Worm (Caenorhabditis elegans) whole organism, mixed stage, embryonic: Measurements from ENCODE around the gene famk-1.

Experiments used
- bed-3 ChIP-seq: fragments of 200-800 bp; sonication (Bioruptor generic); optimal IDR thresholded peaks from 3 replicates; lab custom pipeline; 2018; ENCODE audit warnings: mild to moderate bottlenecking, missing genetic modification characterization, moderate library complexity, missing compliant biosample characterization
- ceh-43 ChIP-seq: fragments of 200-800 bp; sonication (Bioruptor generic); optimal IDR thresholded peaks from 2 replicates; lab custom pipeline; 2018; ENCODE audit warnings: mild to moderate bottlenecking, missing genetic modification characterization, moderate library complexity, missing compliant biosample characterization
- drap-1 ChIP-seq: fragments of 200-800 bp; sonication (Bioruptor generic); optimal IDR thresholded peaks from 3 replicates; lab custom pipeline; 2018; ENCODE audit warnings: mild to moderate bottlenecking, missing genetic modification characterization, missing compliant biosample characterization
- elt-1 ChIP-seq: sonication (generic microtip); optimal IDR thresholded peaks from 2 replicates; lab custom pipeline; 2017; ENCODE audit warnings: missing genetic modification characterization, mild to moderate bottlenecking, missing compliant biosample characterization, antibody characterized with exemption, moderate library complexity, borderline replicate concordance; ENCODE audit not compliant: insufficient read depth
- elt-3 ChIP-seq: fragments of 150-350 bp; optimal IDR thresholded peaks from 2 replicates; lab custom pipeline; 2014; ENCODE audit warnings: missing biosample characterization, missing genetic modification characterization
- lin-13 ChIP-seq: fragments of 150-350 bp; optimal IDR thresholded peaks from 2 replicates; lab custom pipeline; 2014; ENCODE audit warnings: missing biosample characterization, missing genetic modification characterization
- pha-4 ChIP-seq: fragments of 150-350 bp; optimal IDR thresholded peaks from 2 replicates; lab custom pipeline; 2018; ENCODE audit warnings: missing biosample characterization, missing genetic modification reagents, missing genetic modification characterization
- sptf-1 ChIP-seq: sonication (generic microtip); optimal IDR thresholded peaks from 2 replicates; lab custom pipeline; 2017; ENCODE audit warnings: mild to moderate bottlenecking, missing genetic modification characterization, moderate library complexity, missing compliant biosample characterization

DNA sequence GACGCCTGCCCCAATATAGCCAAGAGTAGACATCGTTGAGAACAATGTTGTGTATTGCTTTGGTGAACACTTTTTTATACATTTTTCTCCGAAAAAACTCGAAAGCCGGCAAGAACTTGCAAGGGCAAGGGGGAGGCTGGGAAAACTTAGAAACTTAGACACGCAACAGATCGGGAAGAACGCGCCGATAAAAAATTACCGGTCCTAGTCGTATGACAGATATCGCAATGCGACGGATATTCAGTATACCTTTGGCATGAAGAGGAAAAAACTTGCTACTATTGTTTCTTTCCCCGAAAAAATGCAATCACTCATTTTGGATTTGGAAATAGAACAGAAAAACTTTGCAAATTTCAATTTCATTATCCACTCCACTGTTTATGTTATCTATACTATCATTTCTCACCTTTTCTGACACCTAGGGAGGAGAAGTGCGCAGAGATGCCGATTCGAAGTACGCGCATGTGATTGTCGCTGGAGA, 36.6 kb downstream of the famk-1 start, which contains the start of gene col-41:
- TF ChIP-seq pha-4 (tag; lab: Kevin White, UChicago) (no peak), ceh-43 (GFP tag; lab: Kevin White, UChicago) (no peak), elt-3 (tag; lab: Kevin White, UChicago) (no peak), lin-13 (tag; lab: Kevin White, UChicago) (no peak), drap-1 (GFP tag; lab: Kevin White, UChicago) (no peak), elt-1 (tag; lab: Kevin White, UChicago) (no peak), sptf-1 (no peak), bed-3 (GFP tag; lab: Kevin White, UChicago) (no peak)
